Fruit fly (Drosophila melanogaster) whole organism, embryonic: ENCODE measurements around the gene CG14232.
A peak's percentile ranks its signal among the peaks of the same experiment; 100 is the strongest.

ENCODE experiments used
- ATbp ChIP-seq: fragments of 200-800 bp; sonication (Bioruptor generic); optimal IDR thresholded peaks from 2 replicates; lab custom pipeline; 2017; ENCODE audit warnings: missing biosample characterization, mild to moderate bottlenecking, missing genetic modification characterization, missing genetic modification reagents
- Ada2b ChIP-seq: fragments of 200-800 bp; sonication (Bioruptor generic); IDR thresholded peaks from 2 replicates; pipeline ENCODE4 v1.3.6; 2022; ENCODE audit warnings: missing biosample characterization, missing genetic modification characterization
- Adf1 ChIP-seq: fragments of 200-800 bp; sonication (Bioruptor generic); IDR thresholded peaks from 2 replicates; pipeline ENCODE4 v1.3.6; 2022; ENCODE audit warnings: missing biosample characterization, missing genetic modification characterization
- B-H2 ChIP-seq: fragments of 200-800 bp; sonication (Bioruptor generic); optimal IDR thresholded peaks from 2 replicates; lab custom pipeline; 2018; ENCODE audit warnings: missing biosample characterization, mild to moderate bottlenecking, missing genetic modification characterization
- CG10209 ChIP-seq: fragments of 200-800 bp; sonication (Bioruptor generic); optimal IDR thresholded peaks from 3 replicates; lab custom pipeline; 2017; ENCODE audit warnings: missing biosample characterization, mild to moderate bottlenecking, missing genetic modification characterization, missing genetic modification reagents
- CG14965 ChIP-seq: fragments of 200-800 bp; sonication (Bioruptor generic); optimal IDR thresholded peaks from 2 replicates; lab custom pipeline; 2016; ENCODE audit warnings: missing biosample characterization, missing genetic modification characterization, borderline replicate concordance
- CG1647 ChIP-seq: fragments of 200-800 bp; sonication (Bioruptor generic); optimal IDR thresholded peaks from 3 replicates; lab custom pipeline; 2016; ENCODE audit warnings: missing biosample characterization, missing genetic modification characterization
- CG16813 ChIP-seq: fragments of 200-800 bp; sonication (Bioruptor generic); IDR thresholded peaks from 3 replicates; pipeline ENCODE4 v1.3.6; 2022; ENCODE audit warnings: missing biosample characterization, missing genetic modification characterization; ENCODE audit not compliant: partially characterized antibody
- CG31388 ChIP-seq: fragments of 200-800 bp; sonication (Bioruptor generic); optimal IDR thresholded peaks from 2 replicates; lab custom pipeline; 2016; ENCODE audit warnings: missing biosample characterization, missing genetic modification characterization
- CG31441 ChIP-seq: fragments of 200-800 bp; sonication (Bioruptor generic); IDR thresholded peaks from 2 replicates; pipeline ENCODE4 v1.3.6; 2022; ENCODE audit warnings: missing biosample characterization, missing genetic modification characterization
- CG34422 ChIP-seq: fragments of 200-800 bp; sonication (Bioruptor generic); IDR thresholded peaks from 3 replicates; pipeline ENCODE4 v1.3.6; 2022; ENCODE audit warnings: missing biosample characterization, missing genetic modification characterization
- CG42726 ChIP-seq: fragments of 200-800 bp; sonication (Bioruptor generic); IDR thresholded peaks from 2 replicates; pipeline ENCODE4 v1.3.6; 2022; ENCODE audit warnings: missing biosample characterization, missing genetic modification characterization; ENCODE audit not compliant: partially characterized antibody
- CG4360 ChIP-seq: fragments of 200-800 bp; sonication (Bioruptor generic); IDR thresholded peaks from 2 replicates; pipeline ENCODE4 v1.3.6; 2022; ENCODE audit warnings: missing biosample characterization, missing genetic modification characterization
- CG7357 ChIP-seq: fragments of 200-800 bp; sonication (Bioruptor generic); IDR thresholded peaks from 3 replicates; pipeline ENCODE4 v1.3.6; 2022; ENCODE audit warnings: missing biosample characterization, missing genetic modification characterization
- CG8765 ChIP-seq: fragments of 200-800 bp; sonication (Bioruptor generic); IDR thresholded peaks from 2 replicates; pipeline ENCODE4 v1.3.6; 2022; ENCODE audit warnings: missing biosample characterization, missing genetic modification characterization
- CG9437 ChIP-seq: fragments of 200-800 bp; sonication (Bioruptor generic); optimal IDR thresholded peaks from 2 replicates; lab custom pipeline; 2018; ENCODE audit warnings: missing biosample characterization, mild to moderate bottlenecking, missing genetic modification characterization
- CG9876 ChIP-seq: fragments of 200-800 bp; sonication (Bioruptor generic); optimal IDR thresholded peaks from 2 replicates; lab custom pipeline; 2016; ENCODE audit warnings: missing biosample characterization, missing genetic modification characterization
- Dad ChIP-seq: fragments of 200-800 bp; sonication (Bioruptor generic); optimal IDR thresholded peaks from 3 replicates; lab custom pipeline; 2016; ENCODE audit warnings: missing biosample characterization, missing genetic modification characterization
- Fer3 ChIP-seq: fragments of 200-800 bp; sonication (Bioruptor generic); optimal IDR thresholded peaks from 2 replicates; lab custom pipeline; 2018; ENCODE audit warnings: missing biosample characterization, mild to moderate bottlenecking, missing genetic modification characterization, moderate library complexity
- Gug ChIP-seq: fragments of 200-800 bp; sonication (Bioruptor generic); IDR thresholded peaks from 4 replicates; pipeline ENCODE4 v1.3.6; 2022; ENCODE audit warnings: missing biosample characterization, missing genetic modification characterization
- Hmr ChIP-seq: fragments of 200-800 bp; sonication (Bioruptor generic); optimal IDR thresholded peaks from 3 replicates; lab custom pipeline; 2017; ENCODE audit warnings: mild to moderate bottlenecking, missing biosample characterization, missing genetic modification reagents, missing genetic modification characterization
- Lhr ChIP-seq: fragments of 200-800 bp; sonication (Bioruptor generic); optimal IDR thresholded peaks from 3 replicates; lab custom pipeline; 2017; ENCODE audit warnings: mild to moderate bottlenecking, missing biosample characterization, missing genetic modification reagents, missing genetic modification characterization
- MBD-R2 ChIP-seq: fragments of 200-800 bp; sonication (Bioruptor generic); IDR thresholded peaks from 2 replicates; pipeline ENCODE4 v1.3.6; 2022; ENCODE audit warnings: missing biosample characterization, missing genetic modification characterization
- MESR4 ChIP-seq: fragments of 200-800 bp; sonication (Bioruptor generic); optimal IDR thresholded peaks from 2 replicates; lab custom pipeline; 2018; ENCODE audit warnings: missing biosample characterization, mild to moderate bottlenecking, missing genetic modification characterization, moderate library complexity
- Med ChIP-seq: fragments of 200-800 bp; sonication (Bioruptor generic); peaks from one replicate; lab custom pipeline; 2016; ENCODE audit warnings: missing biosample characterization, missing genetic modification characterization, mild to moderate bottlenecking, inconsistent platforms, moderate library complexity
- NC2α ChIP-seq: fragments of 200-800 bp; sonication (Bioruptor generic); optimal IDR thresholded peaks from 2 replicates; lab custom pipeline; 2016; ENCODE audit warnings: missing biosample characterization, missing genetic modification characterization
- NC2β ChIP-seq: fragments of 200-800 bp; sonication (Bioruptor generic); optimal IDR thresholded peaks from 2 replicates; lab custom pipeline; 2016; ENCODE audit warnings: missing biosample characterization, missing genetic modification characterization
- NFAT ChIP-seq: fragments of 200-800 bp; sonication (Bioruptor generic); IDR thresholded peaks from 2 replicates; pipeline ENCODE4 v1.3.6; 2022; ENCODE audit warnings: missing biosample characterization, missing genetic modification characterization
- Optix ChIP-seq: fragments of 200-800 bp; sonication (Bioruptor generic); IDR thresholded peaks from 3 replicates; pipeline ENCODE4 v1.3.6; 2022; ENCODE audit warnings: missing biosample characterization, missing genetic modification characterization
- bab2 ChIP-seq: fragments of 200-800 bp; sonication (Bioruptor generic); optimal IDR thresholded peaks from 2 replicates; lab custom pipeline; 2016; ENCODE audit warnings: missing biosample characterization, missing genetic modification characterization
- bcd ChIP-seq: fragments of 200-800 bp; sonication (Bioruptor generic); optimal IDR thresholded peaks from 2 replicates; lab custom pipeline; 2017; ENCODE audit warnings: missing biosample characterization, mild to moderate bottlenecking, missing genetic modification characterization
- cad ChIP-seq: fragments of >200 bp; optimal IDR thresholded peaks from 2 replicates; lab custom pipeline; 2017; ENCODE audit warnings: missing biosample characterization, missing genetic modification characterization
- cato ChIP-seq: fragments of 200-800 bp; sonication (Bioruptor generic); optimal IDR thresholded peaks from 2 replicates; lab custom pipeline; 2016; ENCODE audit warnings: missing biosample characterization, missing genetic modification characterization, borderline replicate concordance
- caup ChIP-seq: fragments of 200-800 bp; sonication (Bioruptor generic); optimal IDR thresholded peaks from 3 replicates; lab custom pipeline; 2017; ENCODE audit warnings: missing biosample characterization, mild to moderate bottlenecking, missing genetic modification characterization, moderate library complexity; ENCODE audit not compliant: severe bottlenecking
- crol ChIP-seq: fragments of 200-800 bp; sonication (Bioruptor generic); IDR thresholded peaks from 2 replicates; pipeline ENCODE4 v1.3.6; 2022; ENCODE audit warnings: missing biosample characterization, missing genetic modification characterization
- en ChIP-seq: fragments of 200-800 bp; sonication (Bioruptor generic); optimal IDR thresholded peaks from 2 replicates; lab custom pipeline; 2016; ENCODE audit warnings: missing biosample characterization, missing genetic modification characterization
- exex ChIP-seq: fragments of 200-800 bp; sonication (Bioruptor generic); optimal IDR thresholded peaks from 4 replicates; lab custom pipeline; 2018; ENCODE audit warnings: missing biosample characterization, mild to moderate bottlenecking, missing genetic modification characterization, moderate library complexity
- gem ChIP-seq: fragments of 200-800 bp; sonication (Bioruptor generic); optimal IDR thresholded peaks from 2 replicates; lab custom pipeline; 2019; ENCODE audit warnings: missing biosample characterization, mild to moderate bottlenecking, missing genetic modification characterization, moderate library complexity
- jigr1 ChIP-seq: fragments of 200-800 bp; sonication (Bioruptor generic); IDR thresholded peaks from 3 replicates; pipeline ENCODE4 v1.3.6; 2022; ENCODE audit warnings: missing biosample characterization, missing genetic modification characterization
- lbe ChIP-seq: fragments of 200-800 bp; sonication (Bioruptor generic); optimal IDR thresholded peaks from 2 replicates; lab custom pipeline; 2016; ENCODE audit warnings: missing biosample characterization, mild to moderate bottlenecking, missing genetic modification characterization
- oc ChIP-seq: fragments of 200-800 bp; sonication (Bioruptor generic); optimal IDR thresholded peaks from 2 replicates; lab custom pipeline; 2018; ENCODE audit warnings: missing biosample characterization, mild to moderate bottlenecking, missing genetic modification characterization, moderate library complexity
- p53 ChIP-seq: fragments of 200-800 bp; sonication (Bioruptor generic); optimal IDR thresholded peaks from 2 replicates; lab custom pipeline; 2016; ENCODE audit warnings: missing biosample characterization, missing genetic modification characterization
- psq ChIP-seq: fragments of 200-800 bp; sonication (Bioruptor generic); optimal IDR thresholded peaks from 2 replicates; lab custom pipeline; 2017; ENCODE audit warnings: missing biosample characterization, missing genetic modification characterization
- repo ChIP-seq: fragments of 200-800 bp; sonication (Bioruptor generic); optimal IDR thresholded peaks from 2 replicates; lab custom pipeline; 2016; ENCODE audit warnings: missing biosample characterization, missing genetic modification characterization
- rib ChIP-seq: fragments of 200-800 bp; sonication (Bioruptor generic); IDR thresholded peaks from 2 replicates; pipeline ENCODE4 v1.3.6; 2022; ENCODE audit warnings: missing biosample characterization, missing genetic modification characterization
- run ChIP-seq: fragments of 200-800 bp; sonication (Bioruptor generic); optimal IDR thresholded peaks from 3 replicates; lab custom pipeline; 2018; ENCODE audit warnings: missing biosample characterization, mild to moderate bottlenecking, missing genetic modification characterization
- sc ChIP-seq, 3 experiments: fragments of >200 bp in 2 of 3; fragments of 200-800 bp in 1 of 3; sonication (Bioruptor generic) in 1 of 3; optimal IDR thresholded peaks; 2 replicates in 2 of 3; 3 replicates in 1 of 3; lab custom pipeline; 2017; ENCODE audit warnings: mild to moderate bottlenecking in 1 of 3, missing biosample characterization in 1 of 3, missing genetic modification characterization in 1 of 3, missing genetic modification reagents in 1 of 3
- shn ChIP-seq: fragments of 200-800 bp; sonication (Bioruptor generic); optimal IDR thresholded peaks from 3 replicates; lab custom pipeline; 2016; ENCODE audit warnings: missing biosample characterization, missing genetic modification characterization
- stc ChIP-seq: fragments of 200-800 bp; sonication (Bioruptor generic); IDR thresholded peaks from 2 replicates; pipeline ENCODE4 v1.3.6; 2022; ENCODE audit warnings: missing biosample characterization, missing genetic modification characterization
- wor ChIP-seq: fragments of 200-800 bp; sonication (Bioruptor generic); IDR thresholded peaks from 2 replicates; pipeline ENCODE4 v1.3.6; 2022; ENCODE audit warnings: missing biosample characterization, missing genetic modification characterization
- zfh1 ChIP-seq: fragments of 200-800 bp; sonication (Bioruptor generic); IDR thresholded peaks from 3 replicates; pipeline ENCODE4 v1.3.6; 2022; ENCODE audit warnings: missing biosample characterization, missing genetic modification characterization

Gene CG14232

DNA sequence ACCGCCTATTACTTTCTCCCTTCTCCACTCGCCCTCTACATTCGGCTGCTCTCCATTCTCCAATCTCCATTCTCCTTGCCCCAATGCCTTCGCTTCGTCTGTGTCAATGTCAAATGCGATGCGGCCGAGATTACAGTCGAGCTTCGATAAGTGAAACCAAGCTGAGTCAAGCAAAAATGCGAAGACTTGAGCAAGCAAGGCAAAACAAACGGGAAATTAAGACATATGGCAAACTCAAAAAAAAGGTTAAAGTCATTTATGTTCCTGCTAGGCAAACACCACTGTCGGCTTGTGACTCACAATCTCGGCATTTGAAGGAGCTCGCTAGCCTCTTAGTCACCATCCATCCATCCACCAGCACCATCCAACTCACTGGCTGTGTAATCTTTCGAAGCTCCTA, 35.7 kb downstream of the CG14232 start (continued):
- TF ChIP-seq Fer3 (tag; lab: Kevin White, UChicago) = peak; percentile 93
- TF ChIP-seq wor (GFP tag; lab: Robert Waterston, UW) = peak; percentile 89
- TF ChIP-seq bcd (GFP tag; lab: Kevin White, UChicago) = peak; percentile 91
- TF ChIP-seq gem (tag; lab: Kevin White, UChicago) = peak; percentile 97
- peak; percentile 96 for TF ChIP-seq Hmr (GFP tag; lab: Kevin White, UChicago)
- TF ChIP-seq jigr1 = peak; percentile 64; the same call in 2 of the 3 replicates
- peak; percentile 46; the same call in 1 of the 2 replicates for TF ChIP-seq CG4360 (GFP tag; lab: Robert Waterston, UW)
- peak; percentile 95 for TF ChIP-seq p53
- TF ChIP-seq crol (GFP tag; lab: Robert Waterston, UW) = peak; percentile 72
- TF ChIP-seq Lhr (GFP tag; lab: Kevin White, UChicago) = peak; percentile 90
- peak; percentile 97 for TF ChIP-seq oc
- TF ChIP-seq ATbp (GFP tag; lab: Kevin White, UChicago) = peak; percentile 96
- TF ChIP-seq CG34422 (GFP tag; lab: Robert Waterston, UW) = peak; percentile 93
- peak; percentile 93 for TF ChIP-seq CG10209 (GFP tag; lab: Kevin White, UChicago)
- TF ChIP-seq psq = peak; percentile 80
- peak; percentile 68 for TF ChIP-seq Adf1 (GFP tag; lab: Robert Waterston, UW)
- TF ChIP-seq Dad = peak; percentile 97
- peak; percentile 96 for TF ChIP-seq en (GFP tag; lab: Kevin White, UChicago)
- TF ChIP-seq stc (GFP tag; lab: Robert Waterston, UW) = peak; percentile 88
- no peak for TF ChIP-seq sc (optimal IDR thresholded peaks at IDR 0.05; lab: Kevin White, UChicago)
- peak; percentile 86 for TF ChIP-seq sc (GFP tag; optimal IDR thresholded peaks at IDR 0.05; lab: Kevin White, UChicago)
- peak; percentile 98 for TF ChIP-seq bab2 (GFP tag; lab: Kevin White, UChicago)
- peak; percentile 96 for TF ChIP-seq zfh1 (GFP tag; lab: Robert Waterston, UW)
- peak; percentile 90 for TF ChIP-seq caup
- peak; percentile 93 for TF ChIP-seq Ada2b
- peak; percentile 100 for TF ChIP-seq Med (GFP tag; lab: Kevin White, UChicago)
- TF ChIP-seq NC2β (GFP tag; lab: Kevin White, UChicago) = peak; percentile 97
- TF ChIP-seq CG31388 (GFP tag; lab: Kevin White, UChicago) = peak; percentile 73
- TF ChIP-seq B-H2 (GFP tag; lab: Kevin White, UChicago) = peak; percentile 90
- TF ChIP-seq shn = peak; percentile 98
- TF ChIP-seq NC2α (GFP tag; lab: Kevin White, UChicago) = peak; percentile 97
- TF ChIP-seq CG16813 (GFP tag; lab: Robert Waterston, UW) = no peak
- peak; percentile 87 for TF ChIP-seq rib (GFP tag; lab: Robert Waterston, UW)
- TF ChIP-seq cad = no peak
- peak; percentile 87 for TF ChIP-seq CG7357
- peak; percentile 98 for TF ChIP-seq CG9876 (GFP tag; lab: Kevin White, UChicago)
- TF ChIP-seq Optix (GFP tag; lab: Robert Waterston, UW) = peak; percentile 97
- peak; percentile 83 for TF ChIP-seq MBD-R2
- TF ChIP-seq cato (GFP tag; lab: Kevin White, UChicago) = peak; percentile 82
- peak; percentile 94 for TF ChIP-seq repo (GFP tag; lab: Kevin White, UChicago)
- TF ChIP-seq CG31441 (GFP tag; lab: Robert Waterston, UW) = peak; percentile 91
- TF ChIP-seq CG8765 = peak; percentile 89
- peak; percentile 93 for TF ChIP-seq NFAT (GFP tag; lab: Robert Waterston, UW)
- peak; percentile 84 for TF ChIP-seq run
- peak; percentile 94 for TF ChIP-seq CG1647
- TF ChIP-seq MESR4 (GFP tag; lab: Kevin White, UChicago) = peak; percentile 54
- TF ChIP-seq exex (tag; lab: Kevin White, UChicago) = no peak
- TF ChIP-seq CG42726 (GFP tag; lab: Robert Waterston, UW) = no peak
- peak; percentile 95 for TF ChIP-seq Gug (GFP tag; lab: Robert Waterston, UW)
- TF ChIP-seq lbe (GFP tag; lab: Kevin White, UChicago) = peak; percentile 98
- peak; percentile 68 for TF ChIP-seq CG14965 (GFP tag; lab: Kevin White, UChicago)
- peak; percentile 86 for TF ChIP-seq CG9437
